Fruit fly (Drosophila melanogaster): Measurements from ENCODE around the gene PolQ.

- TF ChIP-seq pad (GFP tag; optimal IDR thresholded peaks at IDR 0.05): no peak
- TF ChIP-seq CG12768 (GFP tag; optimal IDR thresholded peaks at IDR 0.05): no peak
- peak; percentile 39 for TF ChIP-seq kay (GFP tag; ENCODE audit: borderline replicate concordance)
- TF ChIP-seq bab1 (GFP tag; optimal IDR thresholded peaks at IDR 0.05): peak; percentile 33
- TF ChIP-seq CG33017 (tag; optimal IDR thresholded peaks at IDR 0.05): no peak
- no peak for TF ChIP-seq tj (GFP tag; optimal IDR thresholded peaks at IDR 0.05)
- TF ChIP-seq CG7101 (tag; optimal IDR thresholded peaks at IDR 0.05): no peak
- no peak for TF ChIP-seq CG14711 (tag; optimal IDR thresholded peaks at IDR 0.05)
- no peak for TF ChIP-seq Clk (GFP tag; optimal IDR thresholded peaks at IDR 0.05)
Observed at dm6 chr3R:12697571-12698039, 14.5 kb downstream of the PolQ start.
